Fruit fly (Drosophila melanogaster): Measurements from ENCODE around the gene CG31140.

Gene CG31140

dm6 chr3R:24021895-24022294 is 58.9 kb downstream of the CG31140 start:
- TF ChIP-seq rgr (GFP tag; optimal IDR thresholded peaks at IDR 0.05) (no peak), Hnf4 (GFP tag; optimal IDR thresholded peaks at IDR 0.05) (no peak)

DNA sequence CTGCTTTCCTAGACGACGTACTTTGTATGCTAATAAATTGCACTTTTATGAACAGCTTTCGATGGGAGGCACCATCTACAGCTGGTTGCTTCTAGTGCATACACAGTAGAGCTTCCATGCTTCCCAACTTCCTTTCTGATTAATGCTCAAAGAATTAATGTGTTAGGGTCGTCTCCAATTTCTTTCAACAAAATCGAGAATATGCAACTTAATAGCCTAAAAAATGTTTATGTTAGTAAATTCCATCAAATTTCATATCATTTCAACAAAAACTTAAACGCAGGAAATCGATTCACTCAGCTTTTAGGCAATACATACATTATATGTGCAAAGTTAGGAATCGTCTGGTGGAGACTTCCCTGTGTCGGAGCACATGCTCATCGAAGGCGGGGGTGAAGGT is 61.1 kb downstream of the CG31140 start:
- no peak for TF ChIP-seq Vsx2 (GFP tag; optimal IDR thresholded peaks at IDR 0.05; ENCODE audit: partially characterized antibody)
- no peak for TF ChIP-seq Hr78 (GFP tag; optimal IDR thresholded peaks at IDR 0.05)
- TF ChIP-seq HLH106 (tag; optimal IDR thresholded peaks at IDR 0.05): no peak
- TF ChIP-seq CG9705 (GFP tag; optimal IDR thresholded peaks at IDR 0.05): no peak
- no peak for TF ChIP-seq foxo (GFP tag; optimal IDR thresholded peaks at IDR 0.05)
- no peak for TF ChIP-seq tai (GFP tag; optimal IDR thresholded peaks at IDR 0.05)
- TF ChIP-seq fru (GFP tag; optimal IDR thresholded peaks at IDR 0.05): no peak

- TF ChIP-seq Hr83 (GFP tag; optimal IDR thresholded peaks at IDR 0.05; ENCODE audit: poor library complexity, severe bottlenecking) (no peak), fru (GFP tag; optimal IDR thresholded peaks at IDR 0.05) (no peak), N (GFP tag; optimal IDR thresholded peaks at IDR 0.05) (no peak), sage (GFP tag; optimal IDR thresholded peaks at IDR 0.05) (no peak), Hnf4 (GFP tag; optimal IDR thresholded peaks at IDR 0.05) (no peak), HLH106 (tag; optimal IDR thresholded peaks at IDR 0.05) (no peak), Vsx2 (GFP tag; optimal IDR thresholded peaks at IDR 0.05; ENCODE audit: partially characterized antibody) (no peak), Hr78 (GFP tag; optimal IDR thresholded peaks at IDR 0.05) (no peak), ey (GFP tag; optimal IDR thresholded peaks at IDR 0.05) (no peak), dl (GFP tag; optimal IDR thresholded peaks at IDR 0.05; ENCODE audit: insufficient read depth in 1 of 2, partially characterized antibody in 2 of 2) (no peak), brk (GFP tag; optimal IDR thresholded peaks at IDR 0.05) (no peak), sv (GFP tag; optimal IDR thresholded peaks at IDR 0.05) (no peak)
Observed at dm6 chr3R:24024688-24025087, 61.7 kb downstream of the CG31140 start.

DNA sequence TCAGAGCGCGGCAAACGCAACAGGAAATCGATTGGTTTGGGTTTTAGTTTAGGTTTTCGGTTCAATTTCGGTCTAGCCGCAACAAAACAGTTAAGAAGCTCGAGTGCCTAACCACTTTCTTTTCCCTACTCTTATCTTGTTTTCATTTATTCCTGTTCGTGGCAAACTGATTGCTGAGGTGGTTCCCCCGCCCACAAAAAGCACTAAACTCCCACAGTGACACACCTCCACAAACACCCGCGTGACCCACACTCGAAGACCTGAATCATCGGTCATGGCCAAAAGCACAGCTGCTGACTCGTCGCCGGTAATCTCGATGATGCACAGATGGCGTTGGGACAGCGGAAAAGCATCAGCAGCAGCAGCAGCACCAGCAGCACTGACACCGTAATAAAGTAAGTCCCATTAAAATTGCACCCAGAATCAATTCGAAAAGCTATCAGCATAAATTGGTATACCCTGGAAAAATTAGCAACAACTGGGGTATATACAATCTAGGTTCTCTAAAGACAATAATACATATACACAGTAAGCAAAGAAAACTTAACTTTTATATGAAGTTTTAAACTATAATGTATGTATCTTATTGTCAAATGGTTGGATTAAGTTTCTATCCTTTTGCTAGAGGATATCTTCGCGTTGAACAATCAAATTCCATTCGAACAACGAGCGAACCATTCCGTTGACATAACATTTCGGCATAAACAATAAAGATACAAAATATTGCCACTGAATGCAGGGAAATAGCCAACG is 62.9 kb downstream of the CG31140 start:
- TF ChIP-seq OdsH (GFP tag; optimal IDR thresholded peaks at IDR 0.05): peak; percentile 36
- TF ChIP-seq CrebA (GFP tag; optimal IDR thresholded peaks at IDR 0.05; ENCODE audit: borderline replicate concordance): no peak
- no peak for TF ChIP-seq Hr78 (GFP tag; optimal IDR thresholded peaks at IDR 0.05)
- no peak for TF ChIP-seq CG9705 (GFP tag; optimal IDR thresholded peaks at IDR 0.05)
- no peak for TF ChIP-seq CG32264 (GFP tag; optimal IDR thresholded peaks at IDR 0.05)
- TF ChIP-seq Dfd (GFP tag; optimal IDR thresholded peaks at IDR 0.05): no peak
- TF ChIP-seq N (GFP tag; optimal IDR thresholded peaks at IDR 0.05): no peak
- TF ChIP-seq Abd-B (GFP tag; optimal IDR thresholded peaks at IDR 0.05): no peak
- peak; percentile 44 for TF ChIP-seq rgr (GFP tag; optimal IDR thresholded peaks at IDR 0.05)
- no peak for TF ChIP-seq usp (GFP tag; optimal IDR thresholded peaks at IDR 0.05)
- no peak for TF ChIP-seq brk (GFP tag; optimal IDR thresholded peaks at IDR 0.05)
- TF ChIP-seq jim (GFP tag; optimal IDR thresholded peaks at IDR 0.05): no peak
- TF ChIP-seq dmrt93B (GFP tag; optimal IDR thresholded peaks at IDR 0.05): no peak
- no peak for TF ChIP-seq tai (GFP tag; optimal IDR thresholded peaks at IDR 0.05)
- no peak for TF ChIP-seq HLH106 (tag; optimal IDR thresholded peaks at IDR 0.05)
- no peak for TF ChIP-seq Sp1 (GFP tag; optimal IDR thresholded peaks at IDR 0.05)
- no peak for TF ChIP-seq Jra (GFP tag; optimal IDR thresholded peaks at IDR 0.05)
- peak in 1 of 2 experiments; percentile 26 for TF ChIP-seq foxo (GFP tag; optimal IDR thresholded peaks at IDR 0.05)
- TF ChIP-seq Mio (GFP tag; optimal IDR thresholded peaks at IDR 0.05): no peak
- no peak for TF ChIP-seq pan (optimal IDR thresholded peaks at IDR 0.05)
- TF ChIP-seq br (GFP tag; optimal IDR thresholded peaks at IDR 0.05): no peak
- no peak for TF ChIP-seq Dif (GFP tag; optimal IDR thresholded peaks at IDR 0.05; ENCODE audit: partially characterized antibody)
- no peak for TF ChIP-seq GATAd (GFP tag; optimal IDR thresholded peaks at IDR 0.05)
- TF ChIP-seq lola (GFP tag; optimal IDR thresholded peaks at IDR 0.05): no peak
- peak; percentile 16 for TF ChIP-seq ey (GFP tag; optimal IDR thresholded peaks at IDR 0.05)
- TF ChIP-seq Myc (optimal IDR thresholded peaks at IDR 0.05): no peak
- no peak for TF ChIP-seq dl (GFP tag; optimal IDR thresholded peaks at IDR 0.05; ENCODE audit: insufficient read depth in 1 of 2, partially characterized antibody in 2 of 2)
- TF ChIP-seq Hnf4 (GFP tag; optimal IDR thresholded peaks at IDR 0.05): no peak
- no peak for TF ChIP-seq dsf (GFP tag; optimal IDR thresholded peaks at IDR 0.05; ENCODE audit: borderline replicate concordance)
- TF ChIP-seq fru (GFP tag; optimal IDR thresholded peaks at IDR 0.05): no peak
- peak; percentile 50 for TF ChIP-seq h (GFP tag; optimal IDR thresholded peaks at IDR 0.05)
- peak; percentile 27 for TF ChIP-seq sv (GFP tag; optimal IDR thresholded peaks at IDR 0.05)
- no peak for TF ChIP-seq Hr83 (GFP tag; optimal IDR thresholded peaks at IDR 0.05; ENCODE audit: poor library complexity, severe bottlenecking)
- no peak for TF ChIP-seq psq (GFP tag; optimal IDR thresholded peaks at IDR 0.05)
- TF ChIP-seq Rel (GFP tag; optimal IDR thresholded peaks at IDR 0.05): no peak
- TF ChIP-seq Rel (tag; optimal IDR thresholded peaks at IDR 0.05): peak; percentile 89
- TF ChIP-seq woc (GFP tag; optimal IDR thresholded peaks at IDR 0.05): no peak
- TF ChIP-seq sage (GFP tag; optimal IDR thresholded peaks at IDR 0.05): no peak
- TF ChIP-seq Vsx2 (GFP tag; optimal IDR thresholded peaks at IDR 0.05; ENCODE audit: partially characterized antibody): no peak
